Fruit fly (Drosophila melanogaster) whole organism, embryonic: ENCODE data around the gene egh.

Source experiments
- Atf-2 ChIP-seq: fragments of 200-800 bp; sonication (Bioruptor generic); optimal IDR thresholded peaks from 2 replicates; lab custom pipeline; 2016; ENCODE audit warnings: missing biosample characterization, missing genetic modification characterization
- BtbVII ChIP-seq: fragments of 200-800 bp; sonication (Bioruptor generic); optimal IDR thresholded peaks from 3 replicates; lab custom pipeline; 2017; ENCODE audit warnings: missing biosample characterization, mild to moderate bottlenecking, missing genetic modification characterization
- C15 ChIP-seq: fragments of 200-800 bp; sonication (Bioruptor generic); IDR thresholded peaks from 3 replicates; pipeline ENCODE4 v1.3.6; 2022; ENCODE audit warnings: missing biosample characterization, missing genetic modification characterization
- CG10274 ChIP-seq: fragments of 200-800 bp; sonication (Bioruptor generic); optimal IDR thresholded peaks from 3 replicates; lab custom pipeline; 2017; ENCODE audit warnings: missing biosample characterization, mild to moderate bottlenecking, missing genetic modification characterization
- CG11247 ChIP-seq: fragments of 200-800 bp; sonication (Bioruptor generic); IDR thresholded peaks from 2 replicates; pipeline ENCODE4 v1.3.6; 2022; ENCODE audit warnings: missing biosample characterization, missing genetic modification characterization
- CG11723 ChIP-seq: fragments of 200-800 bp; sonication (Bioruptor generic); optimal IDR thresholded peaks from 2 replicates; lab custom pipeline; 2017; ENCODE audit warnings: missing biosample characterization, mild to moderate bottlenecking, missing genetic modification characterization
- CG1603 ChIP-seq: fragments of 200-800 bp; sonication (Bioruptor generic); optimal IDR thresholded peaks from 2 replicates; lab custom pipeline; 2019; ENCODE audit warnings: missing biosample characterization, mild to moderate bottlenecking, missing genetic modification characterization, moderate library complexity
- CG16779 ChIP-seq: fragments of 200-800 bp; sonication (Bioruptor generic); IDR thresholded peaks from 2 replicates; pipeline ENCODE4 v1.3.6; 2022; ENCODE audit warnings: missing biosample characterization, missing genetic modification characterization
- CG16863 ChIP-seq: fragments of 200-800 bp; sonication (Bioruptor generic); optimal IDR thresholded peaks from 3 replicates; lab custom pipeline; 2016; ENCODE audit warnings: missing biosample characterization, missing genetic modification characterization
- CG17359 ChIP-seq: fragments of 200-800 bp; sonication (Bioruptor generic); optimal IDR thresholded peaks from 3 replicates; lab custom pipeline; 2018; ENCODE audit warnings: missing biosample characterization, mild to moderate bottlenecking, missing genetic modification characterization, moderate library complexity
- CG17612 ChIP-seq: fragments of 200-800 bp; sonication (Bioruptor generic); IDR thresholded peaks from 2 replicates; pipeline ENCODE4 v1.3.6; 2022; ENCODE audit warnings: missing biosample characterization, missing genetic modification characterization
- CG18619 ChIP-seq: fragments of 200-800 bp; sonication (Bioruptor generic); optimal IDR thresholded peaks from 3 replicates; lab custom pipeline; 2017; ENCODE audit warnings: missing biosample characterization, mild to moderate bottlenecking, missing genetic modification characterization
- CG2129 ChIP-seq: fragments of 200-800 bp; sonication (Bioruptor generic); IDR thresholded peaks from 2 replicates; pipeline ENCODE4 v1.3.6; 2022; ENCODE audit warnings: missing biosample characterization, missing genetic modification characterization; ENCODE audit not compliant: partially characterized antibody
- CG2199 ChIP-seq: fragments of 200-800 bp; sonication (Bioruptor generic); IDR thresholded peaks from 3 replicates; pipeline ENCODE4 v1.3.6; 2022; ENCODE audit warnings: missing biosample characterization, missing genetic modification characterization
- CG33213 ChIP-seq: fragments of 200-800 bp; sonication (Bioruptor generic); optimal IDR thresholded peaks from 3 replicates; lab custom pipeline; 2016; ENCODE audit warnings: missing biosample characterization, missing genetic modification characterization
- CG3847 ChIP-seq: fragments of 200-800 bp; sonication (Bioruptor generic); IDR thresholded peaks from 2 replicates; pipeline ENCODE4 v1.3.6; 2022; ENCODE audit warnings: missing biosample characterization, missing genetic modification characterization
- CG6791 ChIP-seq: fragments of 200-800 bp; sonication (Bioruptor generic); IDR thresholded peaks from 3 replicates; pipeline ENCODE4 v1.3.6; 2022; ENCODE audit warnings: missing biosample characterization, missing genetic modification characterization; ENCODE audit not compliant: partially characterized antibody
- CG6854 ChIP-seq: fragments of 200-800 bp; sonication (Bioruptor generic); optimal IDR thresholded peaks from 3 replicates; lab custom pipeline; 2017; ENCODE audit warnings: missing biosample characterization, mild to moderate bottlenecking, missing genetic modification characterization
- CG8281 ChIP-seq: fragments of 200-800 bp; sonication (Bioruptor generic); optimal IDR thresholded peaks from 2 replicates; lab custom pipeline; 2018; ENCODE audit warnings: missing biosample characterization, mild to moderate bottlenecking, missing genetic modification characterization, moderate library complexity
- CG9932 ChIP-seq: fragments of 200-800 bp; sonication (Bioruptor generic); IDR thresholded peaks from 2 replicates; pipeline ENCODE4 v1.3.6; 2022; ENCODE audit warnings: missing biosample characterization, missing genetic modification characterization
- CkIIα-i1 ChIP-seq: fragments of 200-800 bp; sonication (Bioruptor generic); IDR thresholded peaks from 2 replicates; pipeline ENCODE4 v1.3.6; 2022; ENCODE audit warnings: missing biosample characterization, missing genetic modification characterization
- CrebB ChIP-seq: fragments of 200-800 bp; sonication (Bioruptor generic); optimal IDR thresholded peaks from 3 replicates; lab custom pipeline; 2018; ENCODE audit warnings: missing biosample characterization, mild to moderate bottlenecking, missing genetic modification characterization
- D19B ChIP-seq: fragments of 200-800 bp; sonication (Bioruptor generic); optimal IDR thresholded peaks from 2 replicates; lab custom pipeline; 2017; ENCODE audit warnings: missing biosample characterization, mild to moderate bottlenecking, missing genetic modification characterization
- Dll ChIP-seq: fragments of 200-800 bp; sonication (Bioruptor generic); IDR thresholded peaks from 4 replicates; pipeline ENCODE4 v1.3.6; 2022; ENCODE audit warnings: missing biosample characterization, missing genetic modification characterization; ENCODE audit not compliant: partially characterized antibody
- Doc3 ChIP-seq: fragments of 200-800 bp; sonication (Bioruptor generic); IDR thresholded peaks from 3 replicates; pipeline ENCODE4 v1.3.6; 2022; ENCODE audit warnings: missing biosample characterization, missing genetic modification characterization; ENCODE audit not compliant: partially characterized antibody
- NC2α ChIP-seq: fragments of 200-800 bp; sonication (Bioruptor generic); optimal IDR thresholded peaks from 2 replicates; lab custom pipeline; 2016; ENCODE audit warnings: missing biosample characterization, missing genetic modification characterization
- Oaz ChIP-seq: fragments of 200-800 bp; sonication (Bioruptor generic); IDR thresholded peaks from 2 replicates; pipeline ENCODE4 v1.3.6; 2022; ENCODE audit warnings: missing biosample characterization, missing genetic modification characterization
- Oli ChIP-seq: fragments of 200-800 bp; sonication (Bioruptor generic); optimal IDR thresholded peaks from 2 replicates; lab custom pipeline; 2018; ENCODE audit warnings: missing biosample characterization, mild to moderate bottlenecking, missing genetic modification characterization, moderate library complexity
- Rfx ChIP-seq: fragments of 200-800 bp; sonication (Bioruptor generic); IDR thresholded peaks from 2 replicates; pipeline ENCODE4 v1.3.6; 2022; ENCODE audit warnings: missing biosample characterization, missing genetic modification characterization
- Side ChIP-seq: fragments of 200-800 bp; sonication (Bioruptor generic); optimal IDR thresholded peaks from 2 replicates; lab custom pipeline; 2016; ENCODE audit warnings: missing biosample characterization, missing genetic modification characterization
- Stat92E ChIP-seq, 3 experiments: fragments of >200 bp in 2 of 3; fragments of 200-800 bp in 1 of 3; sonication (Bioruptor generic) in 1 of 3; optimal IDR thresholded peaks; 2 replicates each; lab custom pipeline; 2017 to 2019; ENCODE audit warnings: missing biosample characterization in 3 of 3, missing genetic modification characterization in 3 of 3, mild to moderate bottlenecking in 1 of 3, moderate library complexity in 1 of 3
- ase ChIP-seq: fragments of 200-800 bp; sonication (Bioruptor generic); IDR thresholded peaks from 3 replicates; pipeline ENCODE4 v1.3.6; 2022; ENCODE audit warnings: missing biosample characterization, missing genetic modification characterization
- bowl ChIP-seq: fragments of 200-800 bp; sonication (Bioruptor generic); IDR thresholded peaks from 2 replicates; pipeline ENCODE4 v1.3.6; 2022; ENCODE audit warnings: missing biosample characterization, missing genetic modification characterization
- chinmo ChIP-seq: fragments of 200-800 bp; sonication (Bioruptor generic); IDR thresholded peaks from 4 replicates; pipeline ENCODE4 v1.3.6; 2022; ENCODE audit warnings: missing biosample characterization, missing genetic modification characterization; ENCODE audit not compliant: partially characterized antibody
- emc ChIP-seq: fragments of 200-800 bp; sonication (Bioruptor generic); optimal IDR thresholded peaks from 2 replicates; lab custom pipeline; 2016; ENCODE audit warnings: missing biosample characterization, missing genetic modification characterization
- eve ChIP-seq, 2 experiments: fragments of >200 bp; optimal IDR thresholded peaks; 2 replicates each; lab custom pipeline; 2017; ENCODE audit warnings: missing biosample characterization in 2 of 2, missing genetic modification characterization in 2 of 2
- jigr1 ChIP-seq: fragments of 200-800 bp; sonication (Bioruptor generic); IDR thresholded peaks from 3 replicates; pipeline ENCODE4 v1.3.6; 2022; ENCODE audit warnings: missing biosample characterization, missing genetic modification characterization
- lbe ChIP-seq: fragments of 200-800 bp; sonication (Bioruptor generic); optimal IDR thresholded peaks from 2 replicates; lab custom pipeline; 2016; ENCODE audit warnings: missing biosample characterization, mild to moderate bottlenecking, missing genetic modification characterization
- mirr ChIP-seq: fragments of 200-800 bp; sonication (Bioruptor generic); optimal IDR thresholded peaks from 3 replicates; lab custom pipeline; 2018; ENCODE audit warnings: missing biosample characterization, mild to moderate bottlenecking, missing genetic modification characterization
- onecut ChIP-seq: fragments of 200-800 bp; sonication (Bioruptor generic); IDR thresholded peaks from 2 replicates; pipeline ENCODE4 v1.3.6; 2022; ENCODE audit warnings: missing biosample characterization, missing genetic modification characterization
- pfk ChIP-seq: fragments of 200-800 bp; sonication (Bioruptor generic); optimal IDR thresholded peaks from 2 replicates; lab custom pipeline; 2018; ENCODE audit warnings: missing biosample characterization, mild to moderate bottlenecking, missing genetic modification characterization, moderate library complexity
- prd ChIP-seq, 3 experiments: fragments of >200 bp in 2 of 3; fragments of 200-800 bp in 1 of 3; sonication (Bioruptor generic) in 1 of 3; optimal IDR thresholded peaks in 2 of 3; IDR thresholded peaks in 1 of 3; 2 replicates in 2 of 3; 3 replicates in 1 of 3; pipeline versions ENCODE4 v1.3.6 to Lab custom; 2017 to 2022; ENCODE audit warnings: missing biosample characterization in 1 of 3, missing genetic modification characterization in 1 of 3
- row ChIP-seq: fragments of 200-800 bp; sonication (Bioruptor generic); IDR thresholded peaks from 3 replicates; pipeline ENCODE4 v1.3.6; 2022; ENCODE audit warnings: missing biosample characterization, missing genetic modification characterization
- schlank ChIP-seq: fragments of 200-800 bp; sonication (Bioruptor generic); optimal IDR thresholded peaks from 2 replicates; lab custom pipeline; 2018; ENCODE audit warnings: missing biosample characterization, mild to moderate bottlenecking, missing genetic modification characterization
- sisA ChIP-seq: fragments of 200-800 bp; sonication (Bioruptor generic); IDR thresholded peaks from 2 replicates; pipeline ENCODE4 v1.3.6; 2022; ENCODE audit warnings: missing biosample characterization, missing genetic modification characterization
- sna ChIP-seq: fragments of 200-800 bp; sonication (Bioruptor generic); IDR thresholded peaks from 2 replicates; pipeline ENCODE4 v1.3.6; 2022; ENCODE audit warnings: missing biosample characterization, missing genetic modification characterization; ENCODE audit not compliant: partially characterized antibody
- tll ChIP-seq, 2 experiments: fragments of 200-800 bp in 1 of 2; fragments of >200 bp in 1 of 2; sonication (Bioruptor generic) in 1 of 2; optimal IDR thresholded peaks; 2 replicates each; lab custom pipeline; 2017 to 2019; ENCODE audit warnings: missing biosample characterization in 2 of 2, missing genetic modification characterization in 2 of 2, mild to moderate bottlenecking in 1 of 2, moderate library complexity in 1 of 2
- ttk ChIP-seq: fragments of 200-800 bp; sonication (Bioruptor generic); IDR thresholded peaks from 2 replicates; pipeline ENCODE4 v2.1.2; 2022; ENCODE audit warnings: missing biosample characterization, missing genetic modification characterization
- wek ChIP-seq: fragments of 200-800 bp; sonication (Bioruptor generic); optimal IDR thresholded peaks from 3 replicates; lab custom pipeline; 2018; ENCODE audit warnings: missing biosample characterization, mild to moderate bottlenecking, missing genetic modification characterization, moderate library complexity
- zfh1 ChIP-seq: fragments of 200-800 bp; sonication (Bioruptor generic); IDR thresholded peaks from 3 replicates; pipeline ENCODE4 v1.3.6; 2022; ENCODE audit warnings: missing biosample characterization, missing genetic modification characterization

Gene egh

DNA sequence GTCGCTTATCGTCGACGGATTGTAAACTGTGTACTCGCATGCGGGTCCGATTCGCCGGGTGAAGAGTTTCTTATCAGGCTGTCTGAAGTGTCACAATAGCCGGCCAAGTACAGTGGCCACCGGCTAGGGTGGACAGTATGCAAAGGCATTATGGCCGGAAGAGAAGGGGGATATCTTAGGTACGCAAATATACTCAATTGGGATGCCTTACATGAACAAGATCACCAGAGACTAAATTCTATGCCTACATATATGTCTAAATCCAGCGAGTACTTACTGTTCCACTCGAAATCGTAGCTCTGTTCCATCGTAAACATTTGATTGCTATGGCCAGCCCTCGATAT, 5.4 kb downstream of the egh start (continued):
- TF ChIP-seq CG9932 (GFP tag; lab: Robert Waterston, UW) (peak; percentile 94), ase (GFP tag; lab: Robert Waterston, UW) (peak; percentile 88), CG17612 (GFP tag; lab: Robert Waterston, UW) (peak; percentile 88), CrebB (peak; percentile 84), sisA (GFP tag; lab: Robert Waterston, UW) (peak; percentile 95), zfh1 (peak; percentile 95), wek (GFP tag; lab: Kevin White, UChicago) (peak; percentile 68), lbe (GFP tag; lab: Kevin White, UChicago) (peak; percentile 94), prd (optimal IDR thresholded peaks at IDR 0.05; lab: Kevin White, UChicago) (no peak), prd (GFP tag; IDR thresholded peaks at IDR 0.05; lab: Robert Waterston, UW) (peak; percentile 96), CG16863 (GFP tag; lab: Kevin White, UChicago) (peak; percentile 84), CkIIα-i1 (GFP tag; lab: Robert Waterston, UW) (peak; percentile 85), C15 (GFP tag; lab: Robert Waterston, UW) (peak; percentile 67; the same call in 1 of the 3 replicates), CG16779 (peak; percentile 94), CG10274 (peak; percentile 87), CG11723 (GFP tag; lab: Kevin White, UChicago) (peak; percentile 78), Rfx (peak; percentile 98), sna (GFP tag; lab: Robert Waterston, UW) (no peak), pfk (GFP tag; lab: Kevin White, UChicago) (no peak), tll (GFP tag; optimal IDR thresholded peaks at IDR 0.05; lab: Kevin White, UChicago) (no peak), eve (GFP tag; optimal IDR thresholded peaks at IDR 0.05; lab: Kevin White, UChicago) (no peak), NC2α (GFP tag; lab: Kevin White, UChicago) (peak; percentile 49), emc (peak; percentile 92), CG1603 (tag; lab: Kevin White, UChicago) (peak; percentile 94), bowl (GFP tag; lab: Robert Waterston, UW) (peak; percentile 85), BtbVII (GFP tag; lab: Kevin White, UChicago) (peak; percentile 93), D19B (GFP tag; lab: Kevin White, UChicago) (peak; percentile 85), Atf-2 (GFP tag; lab: Kevin White, UChicago) (peak; percentile 82), Dll (GFP tag; lab: Robert Waterston, UW) (no peak), CG6791 (no peak), CG33213 (GFP tag; lab: Kevin White, UChicago) (peak; percentile 91), schlank (peak; percentile 92), Side (GFP tag; lab: Kevin White, UChicago) (peak; percentile 93), CG11247 (peak; percentile 95), CG18619 (peak; percentile 87), mirr (GFP tag; lab: Kevin White, UChicago) (peak; percentile 75), CG2199 (GFP tag; lab: Robert Waterston, UW) (peak; percentile 80; the same call in 2 of the 3 replicates), CG2129 (GFP tag; lab: Robert Waterston, UW) (no peak), Doc3 (GFP tag; lab: Robert Waterston, UW) (no peak), Oaz (peak; percentile 86), onecut (GFP tag; lab: Robert Waterston, UW) (peak; percentile 80), jigr1 (GFP tag; lab: Robert Waterston, UW) (peak; percentile 90), row (peak; percentile 97), chinmo (GFP tag; lab: Robert Waterston, UW) (no peak), CG8281 (peak; percentile 62), Stat92E (GFP tag; optimal IDR thresholded peaks at IDR 0.05; lab: Kevin White, UChicago) (no peak), CG17359 (tag; lab: Kevin White, UChicago) (peak; percentile 92), ttk (peak; percentile 95), CG3847 (GFP tag; lab: Robert Waterston, UW) (peak; percentile 93), CG6854 (GFP tag; lab: Kevin White, UChicago) (peak; percentile 90), Oli (tag; lab: Kevin White, UChicago) (peak; percentile 90)
